Worm (Caenorhabditis elegans) whole organism, early embryonic: ENCODE measurements around the gene ztf-8.

Experiments
- B0310.2 ChIP-seq: sonication (generic microtip); optimal IDR thresholded peaks from 2 replicates; lab custom pipeline; 2016; ENCODE audit warnings: mild to moderate bottlenecking, missing genetic modification characterization, missing compliant biosample characterization
- ama-1 ChIP-seq: fragments of 150-350 bp; optimal IDR thresholded peaks from 2 replicates; lab custom pipeline; 2014
- hmbx-1 ChIP-seq: sonication (generic microtip); optimal IDR thresholded peaks from 2 replicates; lab custom pipeline; 2016; ENCODE audit warnings: mild to moderate bottlenecking, missing genetic modification characterization, missing compliant biosample characterization
- hmg-4 ChIP-seq: fragments of 200-800 bp; sonication (Bioruptor generic); optimal IDR thresholded peaks from 2 replicates; lab custom pipeline; 2018; ENCODE audit warnings: mild to moderate bottlenecking, missing genetic modification characterization, missing compliant biosample characterization
- hnd-1 ChIP-seq: sonication (generic microtip); optimal IDR thresholded peaks from 2 replicates; lab custom pipeline; 2016; ENCODE audit warnings: missing genetic modification characterization, missing compliant biosample characterization
- scrt-1 ChIP-seq: fragments of 200-800 bp; sonication (Bioruptor generic); IDR thresholded peaks from 2 replicates; pipeline ENCODE4 v1.3.6; 2022; ENCODE audit warnings: missing genetic modification characterization, missing compliant biosample characterization

ce11 chrIII:5227831-5228467, 45.3 kb downstream of the ztf-8 start, which contains the start of the genes C34E10.12, C34E10.10 and atp-2:
- TF ChIP-seq ama-1 (no peak), hmbx-1 (no peak), hnd-1 (tag; lab: Kevin White, UChicago) (no peak), hmg-4 (peak; percentile 14), scrt-1 (GFP tag; lab: Robert Waterston, UW) (no peak), B0310.2 (tag; lab: Kevin White, UChicago) (no peak)
